Worm (Caenorhabditis elegans) whole organism, L1 larva: ENCODE results near the gene cyp-33C12.

Source experiments
- C04F5.9 ChIP-seq: sonication (generic microtip); optimal IDR thresholded peaks from 2 replicates; lab custom pipeline; 2016; ENCODE audit warnings: missing genetic modification characterization, missing compliant biosample characterization
- C16A3.4 ChIP-seq: fragments of 150-350 bp; optimal IDR thresholded peaks from 2 replicates; lab custom pipeline; 2014; ENCODE audit warnings: missing biosample characterization, missing genetic modification characterization
- C34B4.2 ChIP-seq: sonication (generic microtip); optimal IDR thresholded peaks from 2 replicates; lab custom pipeline; 2017; ENCODE audit warnings: mild to moderate bottlenecking, missing genetic modification characterization, missing compliant biosample characterization
- Y116A8C.19 ChIP-seq: sonication (generic microtip); optimal IDR thresholded peaks from 2 replicates; lab custom pipeline; 2016; ENCODE audit warnings: missing compliant biosample characterization, missing genetic modification characterization, borderline replicate concordance
- ama-1 ChIP-seq: fragments of 150-350 bp; optimal IDR thresholded peaks from 2 replicates; lab custom pipeline; 2014
- blmp-1 ChIP-seq: fragments of 150-350 bp; optimal IDR thresholded peaks from 2 replicates; lab custom pipeline; 2014; ENCODE audit warnings: missing biosample characterization, missing genetic modification characterization
- ceh-88 ChIP-seq: fragments of 200-800 bp; sonication (Bioruptor generic); IDR thresholded peaks from 2 replicates; pipeline ENCODE4 v1.3.6; 2022; ENCODE audit warnings: missing genetic modification characterization, missing compliant biosample characterization
- ceh-90 ChIP-seq: sonication (generic microtip); optimal IDR thresholded peaks from 2 replicates; lab custom pipeline; 2016; ENCODE audit warnings: missing genetic modification characterization, missing compliant biosample characterization
- dsc-1 ChIP-seq: sonication (generic microtip); optimal IDR thresholded peaks from 2 replicates; lab custom pipeline; 2016; ENCODE audit warnings: mild to moderate bottlenecking, missing genetic modification characterization, missing compliant biosample characterization
- efl-1 ChIP-seq, 4 experiments: fragments of 150-350 bp; optimal IDR thresholded peaks in 3 of 4; peaks in 1 of 4; 1 replicate in 1 of 4; 2 replicates in 3 of 4; lab custom pipeline; 2014; ENCODE audit warnings: missing biosample characterization in 2 of 4, missing genetic modification characterization in 2 of 4, missing genetic modification reagents in 2 of 4
- egl-27 ChIP-seq, 2 experiments: fragments of 150-350 bp in 1 of 2; sonication (generic microtip); optimal IDR thresholded peaks; 3 replicates each; lab custom pipeline; 2017 to 2018; ENCODE audit warnings: missing biosample characterization in 2 of 2, missing genetic modification characterization in 2 of 2, missing genetic modification reagents in 2 of 2
- fkh-10 ChIP-seq: sonication (generic microtip); optimal IDR thresholded peaks from 2 replicates; lab custom pipeline; 2017; ENCODE audit warnings: missing biosample characterization, missing genetic modification reagents, missing genetic modification characterization
- grh-1 ChIP-seq: fragments of 200-800 bp; sonication (Bioruptor generic); IDR thresholded peaks from 2 replicates; pipeline ENCODE4 v1.3.6; 2022; ENCODE audit warnings: missing genetic modification reagents, missing genetic modification characterization, missing compliant biosample characterization
- hpl-2 ChIP-seq: fragments of 150-350 bp; optimal IDR thresholded peaks from 2 replicates; lab custom pipeline; 2014; ENCODE audit warnings: missing biosample characterization, missing genetic modification reagents, missing genetic modification characterization
- isw-1 ChIP-seq: fragments of 200-800 bp; sonication (Bioruptor generic); IDR thresholded peaks from 2 replicates; pipeline ENCODE4 v1.3.6; 2022; ENCODE audit warnings: missing genetic modification characterization, missing compliant biosample characterization
- jun-1 ChIP-seq: fragments of 150-350 bp; optimal IDR thresholded peaks from 2 replicates; lab custom pipeline; 2014; ENCODE audit warnings: missing biosample characterization, missing genetic modification reagents, missing genetic modification characterization
- lin-14 ChIP-seq: fragments of 200-800 bp; sonication (Bioruptor generic); optimal IDR thresholded peaks from 2 replicates; lab custom pipeline; 2018; ENCODE audit warnings: mild to moderate bottlenecking, missing genetic modification characterization, moderate library complexity, missing compliant biosample characterization
- lin-39 ChIP-seq: fragments of 150-350 bp; optimal IDR thresholded peaks from 2 replicates; lab custom pipeline; 2014; ENCODE audit warnings: missing biosample characterization, missing genetic modification reagents, missing genetic modification characterization
- lir-3 ChIP-seq: sonication (generic microtip); optimal IDR thresholded peaks from 2 replicates; lab custom pipeline; 2016; ENCODE audit warnings: mild to moderate bottlenecking, missing genetic modification characterization, moderate library complexity, missing compliant biosample characterization; ENCODE audit not compliant: poor library complexity
- lsy-2 ChIP-seq, 2 experiments: fragments of 150-350 bp; optimal IDR thresholded peaks; 2 replicates each; lab custom pipeline; 2014; ENCODE audit warnings: missing biosample characterization in 2 of 2, missing genetic modification characterization in 2 of 2
- mdl-1 ChIP-seq, 2 experiments: fragments of 150-350 bp; optimal IDR thresholded peaks; 2 replicates each; lab custom pipeline; 2014 to 2017; ENCODE audit warnings: missing biosample characterization in 2 of 2, missing genetic modification characterization in 2 of 2, inconsistent platforms in 1 of 2
- nhr-12 ChIP-seq: sonication (generic microtip); optimal IDR thresholded peaks from 2 replicates; lab custom pipeline; 2017; ENCODE audit warnings: missing biosample characterization, missing genetic modification characterization
- nhr-19 ChIP-seq: fragments of 200-800 bp; sonication (Bioruptor generic); conservative IDR thresholded peaks from 2 replicates; pipeline ENCODE4 v1.3.6; 2022; ENCODE audit warnings: missing genetic modification characterization, missing compliant biosample characterization
- nhr-77 ChIP-seq: fragments of 150-350 bp; optimal IDR thresholded peaks from 2 replicates; lab custom pipeline; 2014; ENCODE audit warnings: missing biosample characterization, missing genetic modification characterization
- nhr-85 ChIP-seq: sonication (generic microtip); peaks from one replicate; lab custom pipeline; 2016; ENCODE audit warnings: missing genetic modification characterization, inconsistent platforms, missing compliant biosample characterization
- pag-3 ChIP-seq: sonication (generic microtip); optimal IDR thresholded peaks from 2 replicates; lab custom pipeline; 2017; ENCODE audit warnings: missing genetic modification characterization, mild to moderate bottlenecking, missing compliant biosample characterization, antibody characterized with exemption, borderline replicate concordance; ENCODE audit not compliant: insufficient read depth
- pqm-1 ChIP-seq: sonication (generic microtip); optimal IDR thresholded peaks from 3 replicates; lab custom pipeline; 2017; ENCODE audit warnings: missing biosample characterization, missing genetic modification characterization
- snpc-4 ChIP-seq: fragments of 150-350 bp; optimal IDR thresholded peaks from 2 replicates; lab custom pipeline; 2014; ENCODE audit warnings: missing biosample characterization, missing genetic modification characterization
- swsn-7 ChIP-seq: sonication (generic microtip); optimal IDR thresholded peaks from 2 replicates; lab custom pipeline; 2016; ENCODE audit warnings: missing genetic modification characterization, missing compliant biosample characterization
- tlp-1 ChIP-seq: fragments of 150-350 bp; optimal IDR thresholded peaks from 2 replicates; lab custom pipeline; 2014; ENCODE audit warnings: missing biosample characterization, missing genetic modification characterization
- unc-130 ChIP-seq: fragments of 150-350 bp; optimal IDR thresholded peaks from 2 replicates; lab custom pipeline; 2017; ENCODE audit warnings: missing biosample characterization, missing genetic modification characterization, inconsistent platforms
- vab-15 ChIP-seq: sonication (generic microtip); optimal IDR thresholded peaks from 2 replicates; lab custom pipeline; 2017; ENCODE audit warnings: missing genotype, mild to moderate bottlenecking, missing genetic modification characterization, missing compliant biosample characterization
- zag-1 ChIP-seq: fragments of 150-350 bp; optimal IDR thresholded peaks from 2 replicates; lab custom pipeline; 2014; ENCODE audit warnings: missing biosample characterization, missing genetic modification characterization
- ztf-11 ChIP-seq, 2 experiments: sonication (generic microtip); optimal IDR thresholded peaks; 2 replicates each; lab custom pipeline; 2016 to 2017; ENCODE audit warnings: missing genetic modification characterization in 2 of 2, missing biosample characterization in 1 of 2, missing compliant biosample characterization in 1 of 2

The cyp-33C12 gene

ce11 chrV:2183162-2183561 is 21.0 kb downstream of the cyp-33C12 start, which contains the start of gene cyp-33C2:
Gene cyp-33C2 (plus strand): TSS chrV:2183488.
- TF ChIP-seq efl-1 (optimal IDR thresholded peaks at IDR 0.05; lab: Kevin White, UChicago), result peak in 1 of 2 experiments; percentile 2
- TF ChIP-seq efl-1 (GFP tag; optimal IDR thresholded peaks at IDR 0.05 in 1 of 2; lab: Kevin White, UChicago), result peak in 1 of 2 experiments; percentile 84
- TF ChIP-seq Y116A8C.19 (tag; lab: Kevin White, UChicago), result no peak

- no peak for TF ChIP-seq nhr-85 (tag; lab: Kevin White, UChicago)
- no peak for TF ChIP-seq ama-1
- TF ChIP-seq C16A3.4 (tag; lab: Kevin White, UChicago), result no peak
- TF ChIP-seq unc-130 (tag; lab: Kevin White, UChicago), result no peak
- TF ChIP-seq Y116A8C.19 (tag; lab: Kevin White, UChicago), result no peak
- no peak for TF ChIP-seq swsn-7 (tag; lab: Kevin White, UChicago)
- TF ChIP-seq mdl-1 (tag; optimal IDR thresholded peaks at IDR 0.05; lab: Kevin White, UChicago), result no peak
- TF ChIP-seq lsy-2 (tag; optimal IDR thresholded peaks at IDR 0.05; lab: Kevin White, UChicago), result no peak
- no peak for TF ChIP-seq blmp-1
- TF ChIP-seq jun-1 (tag; lab: Kevin White, UChicago), result no peak
Measured at ce11 chrV:2181738-2182137, 22.5 kb downstream of the cyp-33C12 start, which contains the start of gene srbc-16. Gene srbc-16 (plus strand): TSS chrV:2182038.

ce11 chrV:2179214-2179613 is 25.0 kb downstream of the cyp-33C12 start, which contains the start of gene cyp-33C1:
Gene cyp-33C1 (plus strand): TSS chrV:2179514.
- no peak for TF ChIP-seq pqm-1 (tag; lab: Kevin White, UChicago)
- no peak for TF ChIP-seq zag-1
- TF ChIP-seq lin-14 (GFP tag; lab: Kevin White, UChicago), result no peak

- TF ChIP-seq fkh-10 (GFP tag; lab: Kevin White, UChicago) (no peak), nhr-77 (tag; lab: Kevin White, UChicago) (no peak), egl-27 (tag; optimal IDR thresholded peaks at IDR 0.05; lab: Kevin White, UChicago) (no peak), isw-1 (GFP tag; lab: Robert Waterston, UW) (no peak), ceh-90 (tag; lab: Kevin White, UChicago) (no peak), grh-1 (GFP tag; lab: Robert Waterston, UW) (no peak), dsc-1 (tag; lab: Kevin White, UChicago) (no peak), nhr-12 (no peak), C16A3.4 (tag; lab: Kevin White, UChicago) (no peak), C34B4.2 (tag; lab: Kevin White, UChicago) (no peak), lir-3 (tag; lab: Kevin White, UChicago) (no peak), ztf-11 (tag; optimal IDR thresholded peaks at IDR 0.05; lab: Kevin White, UChicago) (no peak)
- TF ChIP-seq, all 84 proteins: peak for 0
Measured at ce11 chrV:2177307-2177764, 26.9 kb downstream of the cyp-33C12 start, which contains the start of gene srbc-17. Gene srbc-17 (plus strand): TSS chrV:2177714.

ce11 chrV:2175242-2175641 is 29.0 kb downstream of the cyp-33C12 start, which contains the start of gene C45H4.18:
Gene C45H4.18 (plus strand): TSS chrV:2175542.
- TF ChIP-seq lin-39 (tag; lab: Kevin White, UChicago), result no peak
- TF ChIP-seq nhr-19 (GFP tag; lab: Robert Waterston, UW), result no peak
- no peak for TF ChIP-seq vab-15 (tag; lab: Kevin White, UChicago)
- TF ChIP-seq snpc-4 (tag; lab: Kevin White, UChicago), result no peak
- TF ChIP-seq Y116A8C.19 (tag; lab: Kevin White, UChicago), result no peak
- TF ChIP-seq tlp-1 (tag; lab: Kevin White, UChicago), result no peak
- no peak for TF ChIP-seq ceh-88 (GFP tag; lab: Robert Waterston, UW)
- TF ChIP-seq hpl-2 (GFP tag; lab: Kevin White, UChicago), result no peak
- TF ChIP-seq pag-3, result no peak
- no peak for TF ChIP-seq C04F5.9 (tag; lab: Kevin White, UChicago)
